Worm (Caenorhabditis elegans) whole organism, late embryonic: ENCODE results near the gene ins-20.

Source experiments
- C08G9.2 ChIP-seq: sonication (generic microtip); optimal IDR thresholded peaks from 2 replicates; lab custom pipeline; 2016; ENCODE audit warnings: mild to moderate bottlenecking, missing genetic modification characterization, moderate library complexity, missing compliant biosample characterization
- F13H6.1 ChIP-seq: sonication (generic microtip); optimal IDR thresholded peaks from 2 replicates; lab custom pipeline; 2016; ENCODE audit warnings: missing genetic modification characterization, missing compliant biosample characterization
- Y22D7AL.16 ChIP-seq: sonication (generic microtip); optimal IDR thresholded peaks from 2 replicates; lab custom pipeline; 2016; ENCODE audit warnings: missing genetic modification characterization, missing compliant biosample characterization
- ceh-45 ChIP-seq: fragments of 200-800 bp; sonication (Bioruptor generic); IDR thresholded peaks from 2 replicates; pipeline ENCODE4 v1.3.6; 2022; ENCODE audit warnings: missing genetic modification reagents, missing genetic modification characterization, missing compliant biosample characterization
- elt-2 ChIP-seq: sonication (generic microtip); optimal IDR thresholded peaks from 2 replicates; lab custom pipeline; 2016; ENCODE audit warnings: missing genetic modification reagents, missing genetic modification characterization, missing compliant biosample characterization
- elt-4 ChIP-seq: sonication (generic microtip); optimal IDR thresholded peaks from 2 replicates; lab custom pipeline; 2016; ENCODE audit warnings: missing genetic modification characterization, missing compliant biosample characterization
- fkh-6 ChIP-seq: sonication (generic microtip); optimal IDR thresholded peaks from 2 replicates; lab custom pipeline; 2016; ENCODE audit warnings: missing genetic modification characterization, missing compliant biosample characterization
- nhr-11 ChIP-seq: fragments of 150-350 bp; optimal IDR thresholded peaks from 2 replicates; lab custom pipeline; 2014; ENCODE audit warnings: missing biosample characterization, missing genetic modification characterization
- pha-4 ChIP-seq: fragments of 150-350 bp; optimal IDR thresholded peaks from 2 replicates; lab custom pipeline; 2018; ENCODE audit warnings: missing biosample characterization, missing genetic modification reagents, missing genetic modification characterization
- rnt-1 ChIP-seq: sonication (generic microtip); optimal IDR thresholded peaks from 2 replicates; lab custom pipeline; 2016; ENCODE audit warnings: missing genetic modification characterization, missing compliant biosample characterization
- ttx-3 ChIP-seq: sonication (generic microtip); optimal IDR thresholded peaks from 2 replicates; lab custom pipeline; 2016; ENCODE audit warnings: missing genetic modification reagents, missing genetic modification characterization, missing compliant biosample characterization
- unc-86 ChIP-seq: sonication (generic microtip); optimal IDR thresholded peaks from 2 replicates; lab custom pipeline; 2016; ENCODE audit warnings: missing genetic modification characterization, missing compliant biosample characterization

ce11 chrII:6010544-6010943, at the start of gene ins-20:
- no peak for TF ChIP-seq fkh-6 (tag; lab: Kevin White, UChicago)
- TF ChIP-seq F13H6.1, result no peak
- no peak for TF ChIP-seq ceh-45 (GFP tag; lab: Robert Waterston, UW)
- no peak for TF ChIP-seq pha-4
- TF ChIP-seq ttx-3 (tag; lab: Kevin White, UChicago), result no peak
- TF ChIP-seq elt-4, result no peak
- no peak for TF ChIP-seq unc-86 (tag; lab: Kevin White, UChicago)
- TF ChIP-seq rnt-1 (tag; lab: Kevin White, UChicago), result no peak
- TF ChIP-seq elt-2 (tag; lab: Kevin White, UChicago), result no peak
- no peak for TF ChIP-seq Y22D7AL.16 (tag; lab: Kevin White, UChicago)
- TF ChIP-seq C08G9.2 (tag; lab: Kevin White, UChicago), result no peak
- TF ChIP-seq nhr-11, result no peak
